Fruit fly (Drosophila melanogaster): ENCODE measurements around the gene Ncoa6.

The Ncoa6 gene

DNA sequence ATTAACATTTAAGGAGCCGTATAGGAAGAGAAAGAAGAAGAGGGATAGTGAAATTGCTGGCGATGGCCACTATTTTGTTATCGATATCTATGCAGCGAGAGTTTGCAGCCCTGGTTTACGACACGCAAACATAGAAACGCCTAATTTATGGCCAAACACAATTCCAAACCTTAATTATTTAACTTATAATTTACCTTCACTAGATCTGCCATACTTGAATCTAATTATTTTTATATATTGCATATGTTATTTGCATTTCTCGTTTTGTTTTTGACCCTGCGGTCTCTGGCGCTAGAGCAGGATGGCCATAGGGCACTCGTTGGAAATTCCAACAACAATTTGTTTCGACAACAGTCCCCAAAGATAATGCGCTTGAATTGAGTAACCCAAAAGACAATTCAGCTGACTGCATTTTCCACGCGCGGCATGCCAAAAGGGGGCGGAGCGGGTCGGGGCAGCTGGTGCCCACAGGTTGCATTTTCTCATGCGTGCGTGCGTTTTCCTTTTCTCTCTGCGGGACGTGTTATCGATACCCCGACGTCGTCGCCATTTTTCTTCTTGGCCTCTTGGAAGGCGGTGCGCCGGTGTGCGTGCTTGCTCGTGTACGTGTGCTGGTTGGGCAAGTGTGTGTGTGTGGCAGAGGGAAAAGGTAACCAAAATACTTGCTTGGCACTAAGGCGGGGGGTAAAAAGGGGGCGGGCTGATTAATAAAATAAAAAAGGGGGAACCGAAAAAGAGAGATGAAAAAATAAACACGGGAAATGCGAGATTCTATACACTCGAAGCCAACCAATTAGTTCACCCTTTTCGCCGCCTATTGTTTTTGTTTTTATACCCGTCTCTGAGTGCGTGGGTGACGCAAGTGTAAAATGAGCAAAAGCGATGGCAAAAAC lies 1.3 kb downstream of the Ncoa6 start (continued):
- TF ChIP-seq fd3F (GFP tag; optimal IDR thresholded peaks at IDR 0.05) (no peak), HLHmδ (GFP tag; optimal IDR thresholded peaks at IDR 0.05) (peak; percentile 10), CG2875 (GFP tag; optimal IDR thresholded peaks at IDR 0.05) (peak; percentile 19), CG10979 (tag; optimal IDR thresholded peaks at IDR 0.05) (no peak), jigr1 (GFP tag; IDR thresholded peaks at IDR 0.05) (no peak), ase (GFP tag; IDR thresholded peaks at IDR 0.05) (peak; percentile 54; the same call in 1 of the 3 replicates), E2f1 (GFP tag; IDR thresholded peaks at IDR 0.05) (peak; percentile 76), CG9817 (tag; optimal IDR thresholded peaks at IDR 0.05) (peak; percentile 4), CG31441 (GFP tag; IDR thresholded peaks at IDR 0.05) (no peak), CG3281 (GFP tag; optimal IDR thresholded peaks at IDR 0.05) (no peak), lbe (GFP tag; optimal IDR thresholded peaks at IDR 0.05) (peak; percentile 21), CG10366 (GFP tag; IDR thresholded peaks at IDR 0.05) (peak; percentile 67), dm (GFP tag; optimal IDR thresholded peaks at IDR 0.05) (peak; percentile 30), Ets65A (GFP tag) (peak; percentile 35), CG8924 (tag; optimal IDR thresholded peaks at IDR 0.05) (peak; percentile 14), CG7987 (GFP tag; optimal IDR thresholded peaks at IDR 0.05) (peak; percentile 8), peb (GFP tag; IDR thresholded peaks at IDR 0.05) (no peak), Kr (GFP tag; optimal IDR thresholded peaks at IDR 0.05) (no peak), scrt (GFP tag; optimal IDR thresholded peaks at IDR 0.05) (peak; percentile 18), Awh (GFP tag; IDR thresholded peaks at IDR 0.05) (peak; percentile 56; the same call in 1 of the 2 replicates), wor (GFP tag; IDR thresholded peaks at IDR 0.05) (0 out of 2 replicates have a peak, but pooled peaks have one; percentile 16), cato (GFP tag; optimal IDR thresholded peaks at IDR 0.05; ENCODE audit: borderline replicate concordance) (no peak), CG31224 (GFP tag; IDR thresholded peaks at IDR 0.05) (peak; percentile 58; the same call in 1 of the 2 replicates), CG9727 (GFP tag; optimal IDR thresholded peaks at IDR 0.05) (peak; percentile 39), CG12391 (tag; optimal IDR thresholded peaks at IDR 0.05) (peak; percentile 36), crp (GFP tag; optimal IDR thresholded peaks at IDR 0.05) (peak in 1 of 2 experiments; percentile 39), tll (GFP tag; optimal IDR thresholded peaks at IDR 0.05) (no peak), so (GFP tag; IDR thresholded peaks at IDR 0.05) (peak; percentile 82), Drgx (GFP tag; IDR thresholded peaks at IDR 0.05) (peak; percentile 89), CG32772 (GFP tag; IDR thresholded peaks at IDR 0.05) (peak; percentile 64), bcd (GFP tag; optimal IDR thresholded peaks at IDR 0.05) (peak; percentile 25), crol (GFP tag; IDR thresholded peaks at IDR 0.05) (peak; percentile 97), Ets97D (GFP tag; optimal IDR thresholded peaks at IDR 0.05) (peak; percentile 18), MESR4 (GFP tag; optimal IDR thresholded peaks at IDR 0.05) (peak; percentile 23), caup (GFP tag; optimal IDR thresholded peaks at IDR 0.05; ENCODE audit: severe bottlenecking) (no peak), bowl (GFP tag; IDR thresholded peaks at IDR 0.05) (peak; percentile 37; the same call in 1 of the 2 replicates), her (GFP tag; optimal IDR thresholded peaks at IDR 0.05) (peak; percentile 29), CG6689 (GFP tag; IDR thresholded peaks at IDR 0.05) (peak; percentile 57), Doc3 (GFP tag; IDR thresholded peaks at IDR 0.05; ENCODE audit: partially characterized antibody) (peak; percentile 57; the same call in 2 of the 3 replicates), CG16863 (GFP tag; optimal IDR thresholded peaks at IDR 0.05) (peak; percentile 3), Hr51 (GFP tag; optimal IDR thresholded peaks at IDR 0.05) (peak in 1 of 2 experiments; percentile 5), mam (GFP tag; optimal IDR thresholded peaks at IDR 0.05) (peak; percentile 45), dysf (GFP tag; IDR thresholded peaks at IDR 0.05) (peak; percentile 71), Oaz (GFP tag; IDR thresholded peaks at IDR 0.05) (0 out of 2 replicates have a peak, but pooled peaks have one; percentile 28), sob (GFP tag; IDR thresholded peaks at IDR 0.05) (peak; percentile 69), ken (GFP tag; IDR thresholded peaks at IDR 0.05) (peak; percentile 71), hbn (GFP tag; IDR thresholded peaks at IDR 0.05; ENCODE audit: partially characterized antibody) (peak; percentile 46; the same call in 1 of the 2 replicates), CG14441 (GFP tag; IDR thresholded peaks at IDR 0.05) (peak; percentile 81)

All from whole organism, embryonic.